Worm (Caenorhabditis elegans) whole organism, L3 larva: Measurements from ENCODE around the gene F16F9.1.
A peak's percentile ranks its signal among the peaks of the same experiment; 100 is the strongest.

Source experiments
- egl-27 ChIP-seq: sonication (generic microtip); optimal IDR thresholded peaks from 4 replicates; lab custom pipeline; 2017; ENCODE audit warnings: missing biosample characterization, missing genetic modification reagents, missing genetic modification characterization
- eor-1 ChIP-seq, 2 experiments: fragments of 150-350 bp; optimal IDR thresholded peaks; 2 replicates each; lab custom pipeline; 2014 to 2018; ENCODE audit warnings: missing biosample characterization in 2 of 2, missing genetic modification characterization in 2 of 2
- fkh-10 ChIP-seq: sonication (generic microtip); optimal IDR thresholded peaks from 2 replicates; lab custom pipeline; 2017; ENCODE audit warnings: missing biosample characterization, missing genetic modification reagents, missing genetic modification characterization
- fos-1 ChIP-seq: fragments of 150-350 bp; optimal IDR thresholded peaks from 2 replicates; lab custom pipeline; 2014; ENCODE audit warnings: missing biosample characterization, missing genetic modification characterization
- jun-1 ChIP-seq: fragments of 150-350 bp; optimal IDR thresholded peaks from 2 replicates; lab custom pipeline; 2014; ENCODE audit warnings: missing biosample characterization, missing genetic modification reagents, missing genetic modification characterization
- lin-15B ChIP-seq: fragments of 150-350 bp; optimal IDR thresholded peaks from 2 replicates; lab custom pipeline; 2014; ENCODE audit warnings: missing biosample characterization, missing genetic modification characterization
- nhr-12 ChIP-seq: fragments of 150-350 bp; optimal IDR thresholded peaks from 2 replicates; lab custom pipeline; 2014; ENCODE audit warnings: missing biosample characterization, missing genetic modification characterization
- nhr-25 ChIP-seq: sonication (generic microtip); optimal IDR thresholded peaks from 2 replicates; lab custom pipeline; 2017; ENCODE audit warnings: missing biosample characterization, missing genetic modification characterization
- nhr-77 ChIP-seq: fragments of 150-350 bp; optimal IDR thresholded peaks from 2 replicates; lab custom pipeline; 2014; ENCODE audit warnings: missing biosample characterization, missing genetic modification characterization
- sea-2 ChIP-seq: fragments of 150-350 bp; sonication (generic microtip); optimal IDR thresholded peaks from 4 replicates; lab custom pipeline; 2014; ENCODE audit warnings: missing biosample characterization, missing genetic modification reagents, missing genetic modification characterization
- skn-1 ChIP-seq: fragments of 150-350 bp; optimal IDR thresholded peaks from 2 replicates; lab custom pipeline; 2014; ENCODE audit warnings: missing biosample characterization, missing genetic modification characterization
- snpc-4 ChIP-seq: fragments of 150-350 bp; optimal IDR thresholded peaks from 2 replicates; lab custom pipeline; 2014; ENCODE audit warnings: missing biosample characterization, missing genetic modification characterization
- unc-39 ChIP-seq: sonication (generic microtip); optimal IDR thresholded peaks from 4 replicates; lab custom pipeline; 2017; ENCODE audit warnings: missing biosample characterization, missing genetic modification characterization
- unc-62 ChIP-seq: fragments of 150-350 bp; sonication (generic microtip); optimal IDR thresholded peaks from 4 replicates; lab custom pipeline; 2014; ENCODE audit warnings: missing biosample characterization, missing genetic modification reagents, missing genetic modification characterization

- TF ChIP-seq lin-15B (no peak), unc-62 (GFP tag; lab: Kevin White, UChicago) (no peak), egl-27 (tag; lab: Kevin White, UChicago) (no peak), eor-1 (tag; optimal IDR thresholded peaks at IDR 0.05; lab: Kevin White, UChicago) (no peak), nhr-25 (tag; lab: Kevin White, UChicago) (no peak), nhr-12 (tag; lab: Kevin White, UChicago) (no peak), sea-2 (GFP tag; lab: Kevin White, UChicago) (no peak), fkh-10 (peak; percentile 25), jun-1 (tag; lab: Kevin White, UChicago) (no peak), snpc-4 (tag; lab: Kevin White, UChicago) (no peak), nhr-77 (tag; lab: Kevin White, UChicago) (no peak), fos-1 (tag; lab: Kevin White, UChicago) (no peak), skn-1 (tag; lab: Kevin White, UChicago) (no peak), unc-39 (tag; lab: Kevin White, UChicago) (no peak)
These were observed 32.8 kb downstream of the F16F9.1 start for ce11 chrX:8479050-8479449.
